Fruit fly (Drosophila melanogaster): Measurements from ENCODE around the gene RhoGAP92B.

RhoGAP92B gene

DNA sequence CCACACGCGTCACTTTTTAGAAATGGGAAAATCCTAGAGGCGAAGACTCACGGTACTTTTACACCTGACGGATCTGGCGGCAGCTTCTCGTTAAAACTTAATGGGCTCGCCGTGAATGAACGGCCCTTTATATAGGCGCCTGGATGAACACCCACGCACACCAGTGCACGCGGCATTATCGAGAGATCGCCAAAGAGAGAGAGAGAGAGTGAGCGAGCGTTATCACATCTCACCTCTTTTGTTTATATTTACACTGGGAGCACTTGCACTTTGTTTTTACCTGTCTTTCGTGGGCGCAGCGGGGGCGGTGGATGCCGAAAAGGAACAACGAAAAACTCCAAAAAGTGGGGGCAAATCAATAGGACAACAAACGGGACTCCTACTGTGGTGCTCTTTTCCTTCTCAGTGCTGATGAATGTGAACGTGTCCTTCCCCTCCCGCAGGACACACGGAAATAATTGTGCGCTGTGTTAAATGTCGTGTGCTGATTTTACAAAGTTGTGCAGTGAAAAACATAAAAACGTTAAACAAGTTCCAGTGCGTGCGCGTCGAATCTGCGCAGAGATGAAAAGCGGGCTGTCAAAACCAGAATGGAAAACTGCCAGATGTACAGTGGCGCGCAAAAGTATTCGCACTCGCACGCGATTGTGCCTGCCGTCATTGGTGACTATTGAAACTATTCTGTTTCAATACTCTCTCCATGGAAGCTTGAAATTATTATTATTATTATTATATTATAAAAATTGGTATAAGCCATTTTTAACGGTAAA, 29.7 kb upstream of the RhoGAP92B start, which contains the start of gene Mrp5 (continued):
- TF ChIP-seq vri (GFP tag; optimal IDR thresholded peaks at IDR 0.05) (peak; percentile 23), CG6808 (GFP tag; optimal IDR thresholded peaks at IDR 0.05) (peak; percentile 33), topi (GFP tag; optimal IDR thresholded peaks at IDR 0.05) (no peak), acj6 (GFP tag; optimal IDR thresholded peaks at IDR 0.05) (peak; percentile 26), CG9139 (GFP tag; optimal IDR thresholded peaks at IDR 0.05) (peak; percentile 61), ss (GFP tag; optimal IDR thresholded peaks at IDR 0.05) (peak; percentile 42 to 71), CG11762 (GFP tag; optimal IDR thresholded peaks at IDR 0.05; ENCODE audit: insufficient read depth) (no peak), CG1621 (tag; optimal IDR thresholded peaks at IDR 0.05) (peak; percentile 59), Sox102F (GFP tag; optimal IDR thresholded peaks at IDR 0.05) (peak; percentile 11), CG31627 (GFP tag; optimal IDR thresholded peaks at IDR 0.05) (peak; percentile 13), Hr39 (GFP tag; optimal IDR thresholded peaks at IDR 0.05) (peak; percentile 36), CG10631 (GFP tag; optimal IDR thresholded peaks at IDR 0.05) (no peak), dac (GFP tag; optimal IDR thresholded peaks at IDR 0.05) (no peak), Blimp-1 (GFP tag; optimal IDR thresholded peaks at IDR 0.05) (no peak), Gug (GFP tag; IDR thresholded peaks at IDR 0.05) (peak; percentile 43; the same call in 1 of the 2 replicates), CG4318 (GFP tag; optimal IDR thresholded peaks at IDR 0.05) (no peak), Sox14 (GFP tag; optimal IDR thresholded peaks at IDR 0.05) (peak; percentile 58), CG32006 (GFP tag; optimal IDR thresholded peaks at IDR 0.05) (no peak), spab (GFP tag; optimal IDR thresholded peaks at IDR 0.05) (no peak), CG3032 (tag; optimal IDR thresholded peaks at IDR 0.05) (peak; percentile 31), Eip93F (GFP tag; optimal IDR thresholded peaks at IDR 0.05) (no peak), svp (GFP tag) (no peak), achi (GFP tag; optimal IDR thresholded peaks at IDR 0.05) (peak; percentile 82), CG11294 (GFP tag; IDR thresholded peaks at IDR 0.05) (no peak), eg (GFP tag; IDR thresholded peaks at IDR 0.05) (peak; percentile 48; the same call in 2 of the 3 replicates), net (GFP tag; optimal IDR thresholded peaks at IDR 0.05) (peak; percentile 36), cyc (GFP tag; optimal IDR thresholded peaks at IDR 0.05) (peak; percentile 26), lz (GFP tag; optimal IDR thresholded peaks at IDR 0.05) (peak; percentile 23)

DNA sequence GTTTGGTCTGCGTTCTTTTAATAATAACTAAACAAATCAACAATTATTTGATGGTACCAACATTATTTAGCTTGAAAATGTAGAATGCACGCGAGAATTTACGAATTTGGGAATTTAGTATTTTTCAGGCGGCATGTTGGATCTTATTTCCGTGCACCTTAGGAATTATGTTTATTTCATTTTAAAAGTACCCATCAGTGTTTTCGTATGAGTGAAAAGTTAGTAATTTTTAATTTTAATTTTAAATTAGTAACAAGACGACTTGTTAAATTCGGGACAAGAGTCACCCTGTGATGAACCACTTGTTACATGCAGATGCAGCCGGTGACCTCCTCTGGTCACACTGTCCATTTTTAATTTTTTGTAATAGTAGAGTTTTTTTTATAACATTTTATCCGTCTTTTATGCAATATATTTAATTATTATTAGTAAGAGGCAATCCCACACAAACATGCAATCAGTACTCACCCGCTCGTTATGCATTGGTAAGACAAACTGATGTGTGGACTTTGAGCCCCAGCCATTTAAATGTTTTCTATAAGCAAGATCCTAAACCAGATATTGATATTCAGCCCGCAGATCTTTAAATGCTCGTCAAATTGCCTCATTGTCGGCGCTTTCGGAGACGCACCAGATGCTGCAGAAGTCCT, 27.4 kb upstream of the RhoGAP92B start, which contains the start of the genes CG17186 and Arc42:
TSS of gene CG17186 (minus strand) at position 88 of the 650 bp plus-strand sequence.
TSS of gene Arc42 (plus strand) at position 311 of the 650 bp plus-strand sequence.
- TF ChIP-seq Lpt (GFP tag; optimal IDR thresholded peaks at IDR 0.05): no peak
- TF ChIP-seq Hr4 (GFP tag; optimal IDR thresholded peaks at IDR 0.05): peak; percentile 15
- no peak for TF ChIP-seq dac (GFP tag; optimal IDR thresholded peaks at IDR 0.05)
- peak; percentile 43 for TF ChIP-seq spab (GFP tag; optimal IDR thresholded peaks at IDR 0.05)
- TF ChIP-seq CG11294 (GFP tag; IDR thresholded peaks at IDR 0.05): no peak
- peak; percentile 23 for TF ChIP-seq dsx (GFP tag; optimal IDR thresholded peaks at IDR 0.05; ENCODE audit: poor library complexity, severe bottlenecking)
- no peak for TF ChIP-seq Hr38 (GFP tag; optimal IDR thresholded peaks at IDR 0.05)
- TF ChIP-seq CG6808 (GFP tag; optimal IDR thresholded peaks at IDR 0.05): peak; percentile 79
- TF ChIP-seq Sox102F (GFP tag; optimal IDR thresholded peaks at IDR 0.05): peak; percentile 13
- peak; percentile 47 for TF ChIP-seq CG6854 (GFP tag; optimal IDR thresholded peaks at IDR 0.05)
- TF ChIP-seq CG3919 (GFP tag; optimal IDR thresholded peaks at IDR 0.05): peak; percentile 17
- peak; percentile 41 for TF ChIP-seq OdsH (GFP tag; optimal IDR thresholded peaks at IDR 0.05)
- TF ChIP-seq Ets96B (tag; optimal IDR thresholded peaks at IDR 0.05): no peak
- TF ChIP-seq Eip75B (GFP tag; optimal IDR thresholded peaks at IDR 0.05): peak; percentile 45
- TF ChIP-seq Ets21C (GFP tag; optimal IDR thresholded peaks at IDR 0.05): no peak
- peak; percentile 85 to 87 for TF ChIP-seq ss (GFP tag; optimal IDR thresholded peaks at IDR 0.05)
- no peak for TF ChIP-seq pdm3 (GFP tag; optimal IDR thresholded peaks at IDR 0.05)
- peak; percentile 2 for TF ChIP-seq achi (GFP tag; optimal IDR thresholded peaks at IDR 0.05)
- TF ChIP-seq salr (GFP tag; optimal IDR thresholded peaks at IDR 0.05): no peak
- peak; percentile 41; the same call in 1 of the 3 replicates for TF ChIP-seq eg (GFP tag; IDR thresholded peaks at IDR 0.05)
- TF ChIP-seq acj6 (GFP tag; optimal IDR thresholded peaks at IDR 0.05): peak; percentile 19
- no peak for TF ChIP-seq CG8119 (GFP tag; IDR thresholded peaks at IDR 0.05)
- TF ChIP-seq Sox14 (GFP tag; optimal IDR thresholded peaks at IDR 0.05): peak; percentile 28
- TF ChIP-seq Blimp-1 (GFP tag; optimal IDR thresholded peaks at IDR 0.05): no peak
- no peak for TF ChIP-seq svp (GFP tag)
- peak; percentile 78 for TF ChIP-seq CG6276 (GFP tag; optimal IDR thresholded peaks at IDR 0.05)
- TF ChIP-seq CG32006 (GFP tag; optimal IDR thresholded peaks at IDR 0.05): no peak
- peak; percentile 10 for TF ChIP-seq CG1621 (tag; optimal IDR thresholded peaks at IDR 0.05)
- TF ChIP-seq Eip93F (GFP tag; optimal IDR thresholded peaks at IDR 0.05): no peak
- peak; percentile 42 for TF ChIP-seq esn (GFP tag; optimal IDR thresholded peaks at IDR 0.05)
- TF ChIP-seq CG9139 (GFP tag; optimal IDR thresholded peaks at IDR 0.05): peak; percentile 84
- peak; percentile 30 for TF ChIP-seq CG8319 (GFP tag; optimal IDR thresholded peaks at IDR 0.05)
- TF ChIP-seq CG10669 (GFP tag; optimal IDR thresholded peaks at IDR 0.05): peak; percentile 26
- TF ChIP-seq Hr39 (GFP tag; optimal IDR thresholded peaks at IDR 0.05): peak; percentile 6
